Worm (Caenorhabditis elegans): ENCODE measurements around the gene str-254.

str-254 gene

DNA sequence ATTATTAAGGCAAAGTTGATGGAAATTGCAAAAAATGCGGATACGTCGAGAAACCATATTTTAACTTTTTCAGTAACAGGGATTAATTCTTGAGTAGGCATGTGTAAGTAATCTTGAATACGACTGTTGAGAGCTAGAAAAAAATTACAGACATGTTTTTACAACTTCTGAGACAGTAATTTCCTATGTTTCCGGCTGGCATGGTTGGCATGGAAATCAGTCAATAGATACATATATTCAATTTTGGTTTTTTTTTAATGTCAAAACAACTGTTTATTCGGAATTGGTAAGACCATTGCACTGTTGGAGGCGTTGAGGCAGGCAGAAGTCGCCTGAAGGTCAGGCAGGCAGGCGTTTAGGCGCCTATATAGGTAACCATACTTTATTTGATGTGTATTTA lies at the start of gene str-254:
Gene str-254, minus strand, starts transcription at position 101 of the 400 bp plus-strand sequence.
- TF ChIP-seq fkh-10 (GFP tag; optimal IDR thresholded peaks at IDR 0.05) (no peak), ceh-45 (GFP tag; IDR thresholded peaks at IDR 0.05) (no peak), dve-1 (tag; optimal IDR thresholded peaks at IDR 0.05) (no peak), fax-1 (tag; optimal IDR thresholded peaks at IDR 0.05) (no peak), hlh-13 (GFP tag; optimal IDR thresholded peaks at IDR 0.05) (no peak), ama-1 (optimal IDR thresholded peaks at IDR 0.05) (no peak)

DNA sequence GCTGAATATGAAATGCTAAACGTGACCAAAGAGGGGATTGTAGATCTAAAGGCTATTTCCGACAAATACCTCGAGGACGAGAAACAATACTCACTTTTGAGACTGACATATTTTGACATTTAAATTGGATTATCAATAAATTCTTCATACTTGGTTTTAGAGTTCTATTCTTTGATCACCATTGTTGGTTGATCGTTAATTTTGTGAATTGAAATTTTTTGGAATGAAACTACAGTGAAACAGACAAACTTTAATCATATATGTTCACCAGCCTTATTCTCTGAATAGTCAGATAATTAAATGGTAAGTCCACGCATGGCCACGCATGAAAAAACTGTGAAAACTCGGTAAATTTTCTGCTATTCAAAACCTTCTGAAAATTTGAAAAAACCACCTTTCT lies 49.3 kb upstream of the str-254 start, which contains the start of gene F11A5.18:
Gene F11A5.18, plus strand, starts transcription at position 301 of the 400 bp plus-strand sequence.
- TF ChIP-seq eyg-1 (tag; optimal IDR thresholded peaks at IDR 0.05) (no peak), unc-3 (GFP tag; conservative IDR thresholded peaks at IDR 0.05) (no peak), unc-3 (tag; optimal IDR thresholded peaks at IDR 0.05) (no peak), odd-2 (tag; optimal IDR thresholded peaks at IDR 0.05) (no peak), tbx-7 (tag; optimal IDR thresholded peaks at IDR 0.05) (no peak), ceh-45 (GFP tag; IDR thresholded peaks at IDR 0.05) (no peak), unc-55 (GFP tag; optimal IDR thresholded peaks at IDR 0.05) (no peak), sdc-2 (tag; optimal IDR thresholded peaks at IDR 0.05) (no peak), pha-4 (tag; optimal IDR thresholded peaks at IDR 0.05) (no peak), lim-6 (tag; optimal IDR thresholded peaks at IDR 0.05) (no peak), unc-86 (tag; optimal IDR thresholded peaks at IDR 0.05) (no peak), fkh-10 (GFP tag; optimal IDR thresholded peaks at IDR 0.05) (no peak), pha-2 (tag; optimal IDR thresholded peaks at IDR 0.05) (no peak), pros-1 (tag; optimal IDR thresholded peaks at IDR 0.05) (no peak), tbx-2 (tag; optimal IDR thresholded peaks at IDR 0.05) (no peak), Y22D7AL.16 (tag; optimal IDR thresholded peaks at IDR 0.05) (no peak), hlh-13 (GFP tag; optimal IDR thresholded peaks at IDR 0.05) (no peak), nfya-1 (tag; optimal IDR thresholded peaks at IDR 0.05) (no peak), pax-1 (tag; optimal IDR thresholded peaks at IDR 0.05) (no peak), ceh-18 (tag; optimal IDR thresholded peaks at IDR 0.05) (no peak), sox-4 (tag; optimal IDR thresholded peaks at IDR 0.05) (no peak)

DNA sequence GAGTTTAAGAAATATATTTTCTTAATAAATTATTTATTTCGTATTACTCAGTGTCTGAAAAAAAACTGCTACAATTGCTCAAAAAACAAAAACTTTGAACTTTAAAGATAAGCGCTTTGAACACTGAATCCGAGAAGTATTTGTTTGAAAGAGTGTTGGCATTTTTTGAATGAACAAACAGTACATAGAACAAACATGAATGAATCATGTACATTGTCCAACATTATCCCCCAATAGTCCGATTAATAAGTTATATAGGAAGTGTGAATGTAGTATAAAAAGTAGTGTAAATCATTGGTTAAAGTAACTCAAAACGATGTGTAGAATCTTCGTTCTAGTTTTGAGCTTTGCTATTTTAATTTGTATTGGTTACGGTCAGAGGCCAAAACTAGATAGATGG lies 48.5 kb upstream of the str-254 start, which contains the start of gene F11A5.17:
Gene F11A5.17, plus strand, starts transcription at position 301 of the 400 bp plus-strand sequence.
- TF ChIP-seq syd-9 (tag; optimal IDR thresholded peaks at IDR 0.05): no peak
- TF ChIP-seq C38D4.7 (GFP tag; optimal IDR thresholded peaks at IDR 0.05): no peak
- TF ChIP-seq ceh-18 (tag; optimal IDR thresholded peaks at IDR 0.05): no peak
- no peak for TF ChIP-seq elt-4 (tag; optimal IDR thresholded peaks at IDR 0.05)
- TF ChIP-seq ttx-3 (tag; optimal IDR thresholded peaks at IDR 0.05): no peak
- no peak for TF ChIP-seq ceh-14 (tag; optimal IDR thresholded peaks at IDR 0.05)
- TF ChIP-seq dve-1 (tag; optimal IDR thresholded peaks at IDR 0.05): no peak

DNA sequence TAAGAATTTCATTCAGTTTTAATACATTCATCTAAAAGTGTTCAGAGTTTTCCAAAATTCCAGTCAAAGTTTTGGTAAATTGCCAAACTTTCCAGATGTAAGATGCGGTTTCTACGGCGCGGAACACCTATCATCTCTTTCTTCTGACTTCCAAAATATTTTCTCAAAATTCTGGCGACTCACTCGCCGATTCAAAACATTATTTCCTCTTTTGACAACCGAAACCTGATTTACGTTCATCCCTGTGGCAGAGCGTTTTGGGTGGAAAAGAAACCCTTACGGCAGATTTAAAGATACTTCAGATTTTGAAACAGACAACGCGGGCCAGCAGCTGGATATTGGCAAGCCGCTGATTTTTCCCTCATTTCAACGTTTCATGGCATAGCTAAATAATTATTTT lies 44.7 kb upstream of the str-254 start, which contains the start of gene F11A5.5:
Gene F11A5.5, plus strand, starts transcription at position 301 of the 400 bp plus-strand sequence.
- no peak for TF ChIP-seq madf-2 (tag; optimal IDR thresholded peaks at IDR 0.05)
- no peak for TF ChIP-seq elt-2 (tag; optimal IDR thresholded peaks at IDR 0.05)
- no peak for TF ChIP-seq syd-9 (tag; optimal IDR thresholded peaks at IDR 0.05)

DNA sequence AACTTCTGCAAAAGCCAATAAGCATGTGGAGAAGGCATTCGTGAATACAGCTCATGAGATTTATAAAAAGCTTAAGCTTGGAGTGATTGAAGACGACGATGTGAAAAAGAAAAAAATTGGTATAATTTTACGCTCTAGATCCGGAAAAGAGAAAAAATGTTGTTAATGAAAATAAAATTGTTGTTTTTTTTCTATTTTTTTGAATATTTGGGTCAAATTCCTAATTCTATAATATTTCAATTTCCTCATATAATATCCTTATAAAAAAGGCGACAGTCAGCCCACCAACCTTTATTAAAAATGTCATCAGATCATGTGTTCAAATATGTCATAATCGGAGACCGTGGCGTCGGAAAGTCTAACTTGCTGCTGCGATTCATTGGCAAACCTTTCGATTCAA lies 42.1 kb upstream of the str-254 start, which contains the start of gene rabr-3:
Gene rabr-3, plus strand, starts transcription at position 301 of the 400 bp plus-strand sequence.
- TF ChIP-seq K02D7.2 (tag; optimal IDR thresholded peaks at IDR 0.05) (no peak), ets-4 (tag; optimal IDR thresholded peaks at IDR 0.05) (no peak), ttx-3 (tag; optimal IDR thresholded peaks at IDR 0.05) (no peak), elt-2 (tag; optimal IDR thresholded peaks at IDR 0.05) (no peak), syd-9 (tag; optimal IDR thresholded peaks at IDR 0.05) (no peak), ahr-1 (tag; optimal IDR thresholded peaks at IDR 0.05) (no peak), unc-55 (GFP tag; optimal IDR thresholded peaks at IDR 0.05) (no peak), pros-1 (tag; optimal IDR thresholded peaks at IDR 0.05) (no peak), hlh-30 (tag; optimal IDR thresholded peaks at IDR 0.05; ENCODE audit: insufficient read depth) (no peak), ceh-22 (tag; optimal IDR thresholded peaks at IDR 0.05) (no peak), lim-6 (tag; optimal IDR thresholded peaks at IDR 0.05) (no peak), tbx-2 (tag; optimal IDR thresholded peaks at IDR 0.05) (no peak), T23F11.4 (GFP tag; optimal IDR thresholded peaks at IDR 0.05) (no peak), C08G9.2 (tag; optimal IDR thresholded peaks at IDR 0.05) (no peak), tbx-7 (tag; optimal IDR thresholded peaks at IDR 0.05) (no peak), ceh-9 (tag; optimal IDR thresholded peaks at IDR 0.05) (no peak), ceh-18 (tag; optimal IDR thresholded peaks at IDR 0.05) (no peak), sdc-2 (tag; optimal IDR thresholded peaks at IDR 0.05) (no peak)
